Fruit fly (Drosophila melanogaster): ENCODE results near the gene CG15715.
A peak's percentile ranks its signal among the peaks of the same experiment; 100 is the strongest.

The CG15715 gene

DNA sequence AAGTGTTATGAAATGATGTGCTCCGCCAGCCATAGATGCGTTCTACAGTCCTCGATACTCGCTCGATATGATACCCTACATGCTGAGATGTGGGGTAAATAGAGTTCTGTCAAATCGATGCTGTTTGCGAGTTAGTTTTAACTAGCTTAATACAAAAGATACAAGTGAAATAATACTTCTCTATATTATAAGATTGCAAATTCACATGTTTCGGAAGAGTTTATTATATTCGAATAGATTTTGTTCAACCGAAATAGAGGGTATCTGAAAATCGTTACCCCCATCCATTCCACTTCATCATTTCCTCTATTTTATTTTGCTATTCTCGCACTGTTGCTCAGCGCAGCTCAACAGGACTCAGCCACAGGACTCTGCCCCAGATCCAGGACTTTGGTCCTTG, 43.0 kb downstream of the CG15715 start (continued):
- TF ChIP-seq Trl (optimal IDR thresholded peaks at IDR 0.05) (no peak), Trl (GFP tag; optimal IDR thresholded peaks at IDR 0.05) (no peak), sens (GFP tag) (peak; percentile 27), zen (tag; optimal IDR thresholded peaks at IDR 0.05) (no peak), CG1024 (GFP tag; IDR thresholded peaks at IDR 0.05) (no peak), CG2712 (tag; optimal IDR thresholded peaks at IDR 0.05) (peak; percentile 63), Stat92E (GFP tag; optimal IDR thresholded peaks at IDR 0.05) (no peak), zf30C (GFP tag; optimal IDR thresholded peaks at IDR 0.05) (no peak), sob (GFP tag; IDR thresholded peaks at IDR 0.05) (no peak), lilli (GFP tag; optimal IDR thresholded peaks at IDR 0.05) (peak; percentile 46), wor (GFP tag; IDR thresholded peaks at IDR 0.05) (no peak), h (optimal IDR thresholded peaks at IDR 0.05) (no peak), sens-2 (GFP tag; IDR thresholded peaks at IDR 0.05) (peak; percentile 15; the same call in 1 of the 2 replicates), CG17328 (GFP tag; IDR thresholded peaks at IDR 0.05) (peak; percentile 77), ab (GFP tag; optimal IDR thresholded peaks at IDR 0.05) (no peak), bigmax (GFP tag; optimal IDR thresholded peaks at IDR 0.05) (no peak), dati (GFP tag; IDR thresholded peaks at IDR 0.05) (no peak), ac (GFP tag; optimal IDR thresholded peaks at IDR 0.05) (peak; percentile 58), Mes4 (GFP tag; optimal IDR thresholded peaks at IDR 0.05) (no peak), vvl (GFP tag; IDR thresholded peaks at IDR 0.05) (peak; percentile 42), CG8478 (optimal IDR thresholded peaks at IDR 0.05) (no peak), sr (GFP tag; IDR thresholded peaks at IDR 0.05) (no peak), CG10147 (GFP tag; optimal IDR thresholded peaks at IDR 0.05) (no peak), peb (GFP tag; IDR thresholded peaks at IDR 0.05) (no peak), CG8290 (GFP tag; optimal IDR thresholded peaks at IDR 0.05) (no peak), CG8290 (tag; optimal IDR thresholded peaks at IDR 0.05) (peak in 1 of 2 experiments; percentile 26), pros (GFP tag; optimal IDR thresholded peaks at IDR 0.05) (no peak), ERR (GFP tag; optimal IDR thresholded peaks at IDR 0.05) (no peak), Atf6 (GFP tag; IDR thresholded peaks at IDR 0.05) (peak; percentile 49; the same call in 1 of the 2 replicates), Oaz (GFP tag; IDR thresholded peaks at IDR 0.05) (no peak), Hey (tag; optimal IDR thresholded peaks at IDR 0.05) (no peak), Doc2 (GFP tag; IDR thresholded peaks at IDR 0.05) (no peak), CG7745 (tag; optimal IDR thresholded peaks at IDR 0.05) (no peak), stwl (tag; optimal IDR thresholded peaks at IDR 0.05) (no peak), onecut (GFP tag; IDR thresholded peaks at IDR 0.05) (peak; percentile 43), br (optimal IDR thresholded peaks at IDR 0.05) (no peak), HmgD (GFP tag; optimal IDR thresholded peaks at IDR 0.05) (no peak), seq (GFP tag; IDR thresholded peaks at IDR 0.05) (no peak), fd64A (GFP tag; optimal IDR thresholded peaks at IDR 0.05) (no peak), sug (tag; optimal IDR thresholded peaks at IDR 0.05) (no peak), pnt (GFP tag; optimal IDR thresholded peaks at IDR 0.05) (peak; percentile 1), p53 (GFP tag; optimal IDR thresholded peaks at IDR 0.05) (no peak), twi (tag; optimal IDR thresholded peaks at IDR 0.05) (peak; percentile 18), tin (GFP tag; optimal IDR thresholded peaks at IDR 0.05) (peak; percentile 38), btn (GFP tag; optimal IDR thresholded peaks at IDR 0.05) (no peak), hkb (optimal IDR thresholded peaks at IDR 0.05) (no peak), hkb (GFP tag; IDR thresholded peaks at IDR 0.05) (peak; percentile 37; the same call in 1 of the 2 replicates), CG10321 (GFP tag; IDR thresholded peaks at IDR 0.05) (no peak), sqz (GFP tag; optimal IDR thresholded peaks at IDR 0.05) (no peak), hth (optimal IDR thresholded peaks at IDR 0.05) (no peak), Bgb (GFP tag; IDR thresholded peaks at IDR 0.05; ENCODE audit: partially characterized antibody) (no peak), Sry-β (GFP tag; optimal IDR thresholded peaks at IDR 0.05) (no peak), amos (GFP tag; IDR thresholded peaks at IDR 0.05; ENCODE audit: partially characterized antibody) (no peak), CG12219 (GFP tag; optimal IDR thresholded peaks at IDR 0.05) (peak; percentile 21), Lim3 (GFP tag; IDR thresholded peaks at IDR 0.05) (no peak)

Data from whole organism, embryonic.